Fruit fly (Drosophila melanogaster): ENCODE measurements around the gene CG31627.

dm6 chr2L:21135764-21136163 lies 37.3 kb upstream of the CG31627 start:
- TF ChIP-seq CG4496 (GFP tag; IDR thresholded peaks at IDR 0.05) (no peak), Snoo (tag; optimal IDR thresholded peaks at IDR 0.05) (no peak), Pif1A (GFP tag; optimal IDR thresholded peaks at IDR 0.05) (no peak), Ets98B (GFP tag; IDR thresholded peaks at IDR 0.05) (no peak), CG17806 (tag; optimal IDR thresholded peaks at IDR 0.05) (no peak), CG8159 (tag; optimal IDR thresholded peaks at IDR 0.05) (no peak), EcR (GFP tag; optimal IDR thresholded peaks at IDR 0.05) (no peak), CG14655 (GFP tag; optimal IDR thresholded peaks at IDR 0.05) (no peak), gl (tag; optimal IDR thresholded peaks at IDR 0.05) (no peak), fd96Ca (GFP tag; IDR thresholded peaks at IDR 0.05) (no peak), CG32121 (GFP tag; IDR thresholded peaks at IDR 0.05) (no peak), CG12605 (GFP tag; IDR thresholded peaks at IDR 0.05) (no peak), CG10348 (GFP tag; IDR thresholded peaks at IDR 0.05) (no peak)

Measured in whole organism, pupa.